Worm (Caenorhabditis elegans): ENCODE results near the gene ocr-3.

Gene ocr-3

DNA sequence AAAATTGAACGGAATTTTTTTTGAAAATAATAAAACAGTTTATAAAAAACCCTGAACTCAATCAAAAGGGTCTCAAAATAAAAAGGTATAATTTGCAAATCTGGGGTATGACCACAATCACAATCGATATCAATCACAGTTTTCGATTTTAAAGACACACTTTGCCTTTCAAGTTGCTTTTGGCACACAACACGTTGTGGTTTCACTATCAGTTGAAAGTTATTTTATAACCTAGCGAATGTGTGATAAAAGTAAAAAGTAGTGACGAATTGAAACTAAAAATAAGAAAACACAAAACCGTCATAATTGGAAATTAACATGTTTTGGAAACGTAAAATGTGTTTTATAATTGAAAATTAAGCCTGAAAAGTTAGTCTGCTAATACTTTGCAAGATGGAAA, 832 bp upstream of the ocr-3 start:
- TF ChIP-seq T22C8.4 (GFP tag; IDR thresholded peaks at IDR 0.05) (no peak), ztf-29 (GFP tag; IDR thresholded peaks at IDR 0.05) (no peak), ref-1 (GFP tag; conservative IDR thresholded peaks at IDR 0.05) (no peak), ztf-23 (GFP tag; IDR thresholded peaks at IDR 0.05) (no peak), med-1 (GFP tag; optimal IDR thresholded peaks at IDR 0.05; ENCODE audit: insufficient read depth) (no peak), flt-1 (GFP tag; IDR thresholded peaks at IDR 0.05) (no peak), klf-2 (GFP tag; conservative IDR thresholded peaks at IDR 0.05) (no peak), tab-1 (GFP tag; IDR thresholded peaks at IDR 0.05) (no peak), cog-1 (tag; optimal IDR thresholded peaks at IDR 0.05) (no peak)

DNA sequence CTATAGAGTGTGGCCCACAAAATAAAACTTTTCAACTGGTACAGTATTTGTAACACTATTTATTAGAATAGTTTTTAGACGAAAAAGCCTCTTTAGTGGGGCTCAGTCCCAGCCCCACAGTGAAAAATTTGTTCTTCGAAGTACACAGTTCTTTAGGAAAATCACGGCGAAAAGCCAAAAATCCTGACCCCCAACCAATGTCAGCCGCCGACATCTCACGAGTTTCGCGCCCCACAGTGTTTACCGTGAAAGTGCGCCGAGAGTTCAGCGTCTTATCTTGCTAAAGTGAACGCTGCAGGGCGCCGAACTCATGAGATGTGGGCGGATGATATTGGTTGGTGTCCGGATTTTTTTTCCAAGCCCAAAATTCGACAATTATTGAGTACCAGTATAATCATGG, 2.4 kb downstream of the ocr-3 start:
- no peak for TF ChIP-seq ztf-29 (GFP tag; IDR thresholded peaks at IDR 0.05)
- no peak for TF ChIP-seq ztf-23 (GFP tag; IDR thresholded peaks at IDR 0.05)

ce11 chrX:15173303-15173904, 4.9 kb downstream of the ocr-3 start, which contains the start of gene ucr-2.2:
Gene ucr-2.2 (plus strand): TSS chrX:15173904.
- no peak for TF ChIP-seq ztf-29 (GFP tag; IDR thresholded peaks at IDR 0.05)
- TF ChIP-seq T22C8.4 (GFP tag; IDR thresholded peaks at IDR 0.05): no peak
- TF ChIP-seq tab-1 (GFP tag; IDR thresholded peaks at IDR 0.05): no peak
- TF ChIP-seq cog-1 (tag; optimal IDR thresholded peaks at IDR 0.05): peak; percentile 57
- no peak for TF ChIP-seq klf-2 (GFP tag; conservative IDR thresholded peaks at IDR 0.05)
- TF ChIP-seq ref-1 (GFP tag; conservative IDR thresholded peaks at IDR 0.05): no peak
- no peak for TF ChIP-seq med-1 (GFP tag; optimal IDR thresholded peaks at IDR 0.05; ENCODE audit: insufficient read depth)
- 0 out of 2 replicates have a peak, but pooled peaks have one; percentile 51 for TF ChIP-seq flt-1 (GFP tag; IDR thresholded peaks at IDR 0.05)
- no peak for TF ChIP-seq ztf-23 (GFP tag; IDR thresholded peaks at IDR 0.05)

- TF ChIP-seq T22C8.4 (GFP tag; IDR thresholded peaks at IDR 0.05) (no peak), ztf-29 (GFP tag; IDR thresholded peaks at IDR 0.05) (no peak), ztf-23 (GFP tag; IDR thresholded peaks at IDR 0.05) (no peak)
These were observed 6.7 kb downstream of the ocr-3 start for ce11 chrX:15175211-15175610.

ce11 chrX:15176431-15176911, 7.9 kb downstream of the ocr-3 start, which contains the start of gene col-41:
Gene col-41 (minus strand): TSS chrX:15176481.
- TF ChIP-seq cog-1 (tag; optimal IDR thresholded peaks at IDR 0.05): no peak
- TF ChIP-seq ztf-29 (GFP tag; IDR thresholded peaks at IDR 0.05): no peak
- no peak for TF ChIP-seq ref-1 (GFP tag; conservative IDR thresholded peaks at IDR 0.05)
- no peak for TF ChIP-seq ztf-23 (GFP tag; IDR thresholded peaks at IDR 0.05)
- TF ChIP-seq med-1 (GFP tag; optimal IDR thresholded peaks at IDR 0.05; ENCODE audit: insufficient read depth): no peak
- TF ChIP-seq klf-2 (GFP tag; conservative IDR thresholded peaks at IDR 0.05): no peak
- TF ChIP-seq flt-1 (GFP tag; IDR thresholded peaks at IDR 0.05): no peak
- TF ChIP-seq T22C8.4 (GFP tag; IDR thresholded peaks at IDR 0.05): no peak
- TF ChIP-seq tab-1 (GFP tag; IDR thresholded peaks at IDR 0.05): no peak

DNA sequence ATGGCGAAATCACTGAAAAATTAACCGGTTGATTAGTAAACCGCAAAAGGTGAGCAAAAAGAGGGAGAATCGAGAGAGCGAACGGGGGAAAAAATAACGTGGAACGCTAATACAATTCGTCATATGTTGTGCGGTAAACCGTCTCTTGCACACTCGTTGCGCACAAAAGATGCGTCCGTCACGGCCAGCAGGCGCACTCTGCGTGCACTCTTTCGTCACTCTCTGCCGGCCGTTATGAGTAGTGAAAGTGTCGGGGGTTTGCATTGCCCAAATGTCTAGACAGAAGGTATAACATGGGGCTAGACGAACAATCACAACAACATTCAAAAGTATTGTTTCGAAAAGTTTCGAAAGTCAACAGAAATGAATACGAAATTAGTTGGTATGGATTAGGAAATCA, 12.9 kb downstream of the ocr-3 start, which contains the start of gene pkhm-2:
Gene pkhm-2 (minus strand): TSS at position 12 of the 400 bp plus-strand sequence.
- TF ChIP-seq T22C8.4 (GFP tag; IDR thresholded peaks at IDR 0.05) (no peak), flt-1 (GFP tag; IDR thresholded peaks at IDR 0.05) (peak; percentile 84), klf-2 (GFP tag; conservative IDR thresholded peaks at IDR 0.05) (0 out of 2 replicates have a peak, but pooled peaks have one; percentile 4), ztf-23 (GFP tag; IDR thresholded peaks at IDR 0.05) (peak; percentile 74), med-1 (GFP tag; optimal IDR thresholded peaks at IDR 0.05; ENCODE audit: insufficient read depth) (no peak), ztf-29 (GFP tag; IDR thresholded peaks at IDR 0.05) (no peak), ref-1 (GFP tag; conservative IDR thresholded peaks at IDR 0.05) (no peak), tab-1 (GFP tag; IDR thresholded peaks at IDR 0.05) (no peak), cog-1 (tag; optimal IDR thresholded peaks at IDR 0.05) (peak; percentile 45)

- TF ChIP-seq cog-1 (tag; optimal IDR thresholded peaks at IDR 0.05) (no peak), T22C8.4 (GFP tag; IDR thresholded peaks at IDR 0.05) (no peak)
These were observed 20.0 kb downstream of the ocr-3 start for ce11 chrX:15188510-15188909.

- TF ChIP-seq tab-1 (GFP tag; IDR thresholded peaks at IDR 0.05): 0 out of 2 replicates have a peak, but pooled peaks have one; percentile 26
- peak; percentile 29 for TF ChIP-seq cog-1 (tag; optimal IDR thresholded peaks at IDR 0.05)
- TF ChIP-seq flt-1 (GFP tag; IDR thresholded peaks at IDR 0.05): no peak
These were observed 20.6 kb downstream of the ocr-3 start for ce11 chrX:15188986-15189675.

DNA sequence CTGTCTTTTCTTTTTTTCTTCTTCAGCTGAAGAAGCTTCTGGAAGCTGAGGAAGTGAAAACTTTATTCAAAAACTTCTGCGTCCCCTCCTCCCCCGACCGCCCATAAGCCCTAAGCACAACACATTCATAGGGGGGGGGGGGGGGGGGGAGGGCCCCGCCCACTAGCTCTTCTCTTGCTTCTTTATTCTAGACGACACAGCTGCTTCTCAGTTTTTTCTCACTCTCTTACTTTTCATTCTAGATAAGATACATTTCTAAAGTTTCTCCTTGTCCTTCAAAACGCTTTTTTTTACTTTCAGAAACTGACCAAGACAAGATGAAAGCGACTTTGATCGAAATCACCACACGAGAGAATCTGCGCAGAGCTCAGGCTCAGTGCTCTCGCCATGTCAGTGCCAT, 21.3 kb downstream of the ocr-3 start, which contains the start of gene T10B10.4:
Gene T10B10.4 (plus strand): TSS at position 301 of the 400 bp plus-strand sequence.
- TF ChIP-seq ztf-29 (GFP tag; IDR thresholded peaks at IDR 0.05) (no peak), med-1 (GFP tag; optimal IDR thresholded peaks at IDR 0.05; ENCODE audit: insufficient read depth) (no peak), T22C8.4 (GFP tag; IDR thresholded peaks at IDR 0.05) (no peak), tab-1 (GFP tag; IDR thresholded peaks at IDR 0.05) (no peak), ref-1 (GFP tag; conservative IDR thresholded peaks at IDR 0.05) (no peak)

- no peak for TF ChIP-seq ztf-29 (GFP tag; IDR thresholded peaks at IDR 0.05)
- no peak for TF ChIP-seq flt-1 (GFP tag; IDR thresholded peaks at IDR 0.05)
- no peak for TF ChIP-seq ref-1 (GFP tag; conservative IDR thresholded peaks at IDR 0.05)
- no peak for TF ChIP-seq cog-1 (tag; optimal IDR thresholded peaks at IDR 0.05)
- no peak for TF ChIP-seq T22C8.4 (GFP tag; IDR thresholded peaks at IDR 0.05)
- TF ChIP-seq ztf-23 (GFP tag; IDR thresholded peaks at IDR 0.05): no peak
- no peak for TF ChIP-seq tab-1 (GFP tag; IDR thresholded peaks at IDR 0.05)
- no peak for TF ChIP-seq med-1 (GFP tag; optimal IDR thresholded peaks at IDR 0.05; ENCODE audit: insufficient read depth)
- TF ChIP-seq klf-2 (GFP tag; conservative IDR thresholded peaks at IDR 0.05): no peak
These were observed 22.8 kb downstream of the ocr-3 start for ce11 chrX:15191370-15191769.
